Worm (Caenorhabditis elegans): ENCODE measurements around the gene pro-1.

Gene pro-1

DNA sequence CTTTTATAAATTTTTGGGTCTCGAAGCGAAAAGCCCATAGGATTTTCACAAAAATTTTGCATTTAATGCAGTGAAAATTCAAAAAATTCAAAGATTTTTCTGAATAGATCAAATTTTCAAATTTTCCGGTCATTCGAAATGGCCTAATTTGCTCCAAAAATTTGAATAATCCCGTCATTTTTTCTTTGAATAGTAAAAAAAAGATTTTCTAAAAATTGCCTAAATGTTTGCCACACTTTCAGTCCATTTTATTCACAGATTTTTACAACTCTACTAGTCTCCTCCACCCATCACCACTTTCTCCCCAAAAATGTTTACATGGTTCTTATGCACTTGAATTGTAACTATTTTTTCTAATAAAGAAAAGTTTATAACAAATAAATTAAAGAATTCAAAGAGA lies 7.8 kb downstream of the pro-1 start:
- TF ChIP-seq dao-5 (tag; optimal IDR thresholded peaks at IDR 0.05) (no peak), W03F9.2 (tag; optimal IDR thresholded peaks at IDR 0.05) (no peak), him-1 (tag; optimal IDR thresholded peaks at IDR 0.05) (no peak)

DNA sequence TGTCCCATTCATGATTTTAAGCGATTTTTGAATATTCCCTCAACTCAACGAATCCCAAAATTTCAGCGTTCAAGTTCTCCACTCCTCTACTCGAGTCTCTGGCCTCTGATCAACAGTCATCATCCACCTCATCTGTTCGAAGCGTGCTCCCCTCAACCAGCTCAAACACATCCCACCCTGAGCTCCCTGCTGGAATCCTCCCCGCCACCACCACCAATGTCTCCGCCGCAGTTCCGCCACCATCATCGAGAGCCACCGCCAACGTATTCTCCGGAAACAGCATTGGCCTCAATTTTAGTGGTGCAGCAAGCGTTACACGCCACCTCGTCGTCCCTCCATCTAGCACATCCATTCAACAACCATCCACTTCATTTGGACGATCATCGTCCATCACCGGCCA lies 10.2 kb downstream of the pro-1 start:
- TF ChIP-seq him-1 (tag; optimal IDR thresholded peaks at IDR 0.05) (no peak), W03F9.2 (tag; optimal IDR thresholded peaks at IDR 0.05) (no peak), dao-5 (tag; optimal IDR thresholded peaks at IDR 0.05) (no peak)

DNA sequence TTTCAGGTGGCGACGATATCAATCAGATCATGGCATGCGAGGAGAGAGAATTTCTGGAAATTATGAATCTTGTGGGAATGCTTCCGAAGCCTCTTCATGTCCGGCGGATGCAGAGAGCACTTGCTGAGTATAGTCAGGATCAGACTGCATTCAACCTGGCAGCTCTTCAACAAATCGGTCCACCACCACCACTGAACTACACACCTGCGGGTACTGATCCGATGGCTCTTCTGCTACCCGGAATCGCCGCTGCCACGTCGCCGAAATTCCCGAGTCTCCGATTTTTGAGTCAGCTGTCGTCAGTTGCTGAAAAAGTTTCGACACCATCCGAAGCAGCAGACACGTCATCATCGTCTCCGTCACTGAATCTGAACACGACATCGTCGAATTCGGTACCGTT lies 10.9 kb downstream of the pro-1 start:
- TF ChIP-seq W03F9.2 (tag; optimal IDR thresholded peaks at IDR 0.05) (no peak), dao-5 (tag; optimal IDR thresholded peaks at IDR 0.05) (no peak), him-1 (tag; optimal IDR thresholded peaks at IDR 0.05) (no peak)

DNA sequence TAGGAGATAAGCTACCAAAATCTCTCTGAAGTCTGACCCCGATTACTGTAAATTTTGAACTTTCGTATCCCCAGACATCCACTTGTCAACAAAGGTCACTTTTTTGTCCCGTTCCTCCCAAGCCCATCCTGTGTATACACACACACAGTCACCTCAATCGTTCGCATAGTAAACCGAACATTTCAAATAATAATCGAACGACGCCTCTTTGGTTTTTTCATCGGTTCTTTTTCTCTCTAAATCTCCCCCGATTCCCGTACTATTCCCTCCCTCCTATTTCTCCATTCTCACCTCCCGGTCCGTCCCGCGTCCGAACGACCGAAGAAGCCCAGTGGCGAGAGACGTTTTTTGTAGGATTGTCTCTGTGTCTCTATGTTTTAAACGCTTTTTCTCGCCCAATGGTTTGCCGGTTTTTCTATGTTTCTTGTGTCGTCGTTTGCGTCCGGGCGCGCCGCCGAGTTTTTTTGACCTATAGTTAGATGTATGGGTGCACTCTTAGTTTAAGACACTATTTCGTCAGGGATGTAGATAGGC lies 12.5 kb downstream of the pro-1 start:
- TF ChIP-seq W03F9.2 (tag; optimal IDR thresholded peaks at IDR 0.05) (no peak), him-1 (tag; optimal IDR thresholded peaks at IDR 0.05) (no peak), dao-5 (tag; optimal IDR thresholded peaks at IDR 0.05) (no peak)

DNA sequence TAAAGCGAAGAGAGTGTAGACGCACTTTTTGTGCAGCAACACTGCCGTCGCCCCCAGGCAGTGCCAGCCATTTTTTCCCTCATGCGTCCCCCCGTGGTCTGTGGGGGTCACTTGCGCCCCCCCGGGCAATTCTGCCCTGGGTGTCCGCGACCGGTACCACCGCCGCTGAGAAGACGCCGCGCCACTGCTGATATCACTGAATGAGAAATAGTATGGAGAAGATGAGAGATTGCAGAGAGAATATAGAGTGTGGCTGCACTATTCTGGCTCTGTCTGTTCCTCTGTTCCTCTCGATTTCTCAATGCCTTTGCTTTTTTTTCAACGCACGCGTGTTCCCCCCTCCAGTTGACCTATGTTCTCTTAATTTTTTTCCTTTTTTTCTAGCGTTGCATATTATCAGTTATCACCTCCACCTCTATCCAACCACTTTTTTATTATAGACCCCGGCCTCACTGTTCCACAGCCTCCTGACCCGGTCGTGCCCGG lies 14.1 kb downstream of the pro-1 start, which contains the start of gene mab-10:
mab-10 (plus strand) TSS at position 436 of the 486 bp plus-strand sequence.
- no peak for TF ChIP-seq dao-5 (tag; optimal IDR thresholded peaks at IDR 0.05)
- peak; percentile 34 for TF ChIP-seq him-1 (tag; optimal IDR thresholded peaks at IDR 0.05)
- TF ChIP-seq W03F9.2 (tag; optimal IDR thresholded peaks at IDR 0.05) = no peak

DNA sequence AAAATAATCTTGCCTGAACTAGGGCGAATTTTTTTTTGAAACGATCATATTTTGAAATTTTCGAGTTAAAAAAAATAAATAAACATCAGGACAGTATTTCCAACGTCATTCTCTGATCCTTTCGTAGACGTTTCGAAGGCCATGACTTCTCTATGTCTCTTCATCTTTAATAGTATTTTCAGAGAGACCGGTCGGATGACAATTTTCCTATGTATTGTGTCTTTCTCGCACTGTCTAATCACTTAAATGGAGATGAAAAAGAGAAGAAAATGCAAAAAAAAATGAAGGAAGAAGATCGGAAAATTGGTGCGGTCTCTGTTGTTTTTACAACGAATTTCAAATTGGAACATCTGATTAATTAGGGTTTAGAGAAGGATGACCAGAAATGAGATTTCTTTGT lies 16.7 kb downstream of the pro-1 start:
- no peak for TF ChIP-seq him-1 (tag; optimal IDR thresholded peaks at IDR 0.05)
- no peak for TF ChIP-seq W03F9.2 (tag; optimal IDR thresholded peaks at IDR 0.05)
- no peak for TF ChIP-seq dao-5 (tag; optimal IDR thresholded peaks at IDR 0.05)

DNA sequence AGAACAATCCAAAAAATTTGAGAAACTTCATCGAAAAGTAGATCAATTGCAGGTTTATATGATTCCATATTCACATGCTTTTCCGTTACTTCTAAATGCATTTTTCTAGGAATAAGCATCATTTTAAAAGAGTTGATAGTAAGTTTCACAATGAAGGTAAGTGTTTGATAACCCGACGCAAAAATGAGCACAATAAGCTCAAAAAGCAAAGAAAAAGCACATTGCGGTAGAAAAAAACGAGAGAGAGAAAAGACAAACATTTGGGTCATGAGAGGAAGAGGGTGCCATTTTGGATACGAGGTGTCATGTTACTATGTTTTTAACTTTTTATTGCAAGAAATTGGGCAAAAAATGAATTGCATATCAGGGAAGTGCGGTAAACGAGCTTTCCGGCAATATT lies 17.4 kb downstream of the pro-1 start, which contains the start of gene F59B10.6:
F59B10.6 (minus strand) TSS at position 101 of the 400 bp plus-strand sequence.
- TF ChIP-seq him-1 (tag; optimal IDR thresholded peaks at IDR 0.05) (no peak), W03F9.2 (tag; optimal IDR thresholded peaks at IDR 0.05) (no peak), dao-5 (tag; optimal IDR thresholded peaks at IDR 0.05) (no peak)

DNA sequence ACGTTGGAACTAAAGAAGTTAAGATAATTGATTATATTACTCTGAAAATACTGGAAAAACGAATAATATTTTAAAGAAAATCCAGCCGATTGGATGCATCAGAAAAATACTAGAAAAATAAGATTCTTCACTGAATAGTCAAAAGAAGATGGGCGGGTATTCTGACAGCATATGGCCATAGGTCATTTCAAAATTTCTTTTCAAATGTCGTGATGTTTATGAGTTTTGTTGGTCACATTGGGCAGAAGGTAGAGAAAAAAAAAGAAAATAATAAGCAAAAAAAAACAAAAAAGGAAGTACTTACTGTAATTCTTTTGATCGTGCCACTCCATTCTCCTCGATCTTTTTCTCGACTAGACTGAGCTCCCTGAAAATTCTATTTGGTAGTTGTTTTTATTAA lies 18.2 kb downstream of the pro-1 start, which contains the start of gene F59B10.5:
F59B10.5 (minus strand) TSS at position 101 of the 400 bp plus-strand sequence.
- TF ChIP-seq dao-5 (tag; optimal IDR thresholded peaks at IDR 0.05) (no peak), him-1 (tag; optimal IDR thresholded peaks at IDR 0.05) (no peak), W03F9.2 (tag; optimal IDR thresholded peaks at IDR 0.05) (no peak)

DNA sequence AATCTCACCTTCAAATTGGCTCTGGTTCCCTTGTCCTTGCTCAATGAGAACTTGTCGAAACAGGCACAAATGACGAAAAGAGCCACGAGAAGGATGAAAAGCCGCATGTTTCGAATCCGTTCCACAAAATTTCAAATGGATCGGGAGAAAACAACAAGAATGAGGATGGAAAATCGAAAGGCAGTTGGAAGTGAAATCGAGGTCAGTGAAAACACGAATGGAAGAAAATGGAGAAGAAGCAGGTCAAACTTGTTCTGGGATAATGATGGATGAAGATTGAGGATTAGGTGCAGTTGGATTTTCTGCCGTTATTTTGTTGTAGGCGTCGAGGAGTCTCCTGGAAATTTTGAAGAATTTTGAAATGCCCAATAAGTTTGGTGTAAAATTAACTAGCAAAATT lies 18.8 kb downstream of the pro-1 start:
- TF ChIP-seq W03F9.2 (tag; optimal IDR thresholded peaks at IDR 0.05) (no peak), dao-5 (tag; optimal IDR thresholded peaks at IDR 0.05) (no peak), him-1 (tag; optimal IDR thresholded peaks at IDR 0.05) (no peak)

DNA sequence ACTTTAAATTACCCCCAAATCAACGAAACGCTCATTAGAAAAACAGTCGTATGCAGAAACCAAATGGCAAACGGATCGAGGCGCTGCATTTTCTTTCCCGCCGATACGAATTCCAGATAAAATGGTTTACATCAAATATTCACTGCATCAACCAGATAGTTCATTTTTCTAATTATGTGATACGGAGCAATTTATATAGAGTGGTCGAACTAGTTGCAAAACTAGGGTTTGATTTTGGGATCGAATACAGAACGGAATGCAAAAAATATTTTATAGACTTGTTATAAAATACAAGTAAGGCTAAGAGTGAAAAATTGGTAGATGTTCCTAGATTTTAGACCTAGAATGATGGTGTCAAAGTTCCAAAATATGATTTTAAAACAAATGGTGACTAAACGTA lies 21.9 kb downstream of the pro-1 start:
- no peak for TF ChIP-seq him-1 (tag; optimal IDR thresholded peaks at IDR 0.05)

DNA sequence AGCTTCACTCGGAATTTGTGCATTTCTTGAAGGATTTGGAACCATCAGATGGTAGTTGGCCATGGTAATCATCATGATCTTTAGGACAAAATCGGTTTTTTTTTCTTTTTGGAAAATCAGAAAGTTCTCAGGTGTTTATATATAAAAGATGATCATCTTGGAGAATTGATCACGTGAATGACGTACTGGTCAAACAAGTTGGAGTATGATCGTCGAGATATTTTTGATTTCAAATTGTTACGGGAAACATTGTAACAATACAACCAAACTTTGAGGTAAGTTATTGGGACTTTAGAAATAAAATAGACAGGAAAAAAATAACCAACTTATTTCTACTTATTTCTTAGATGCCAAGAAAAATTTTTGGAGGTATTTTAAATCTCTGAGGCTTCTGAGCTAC lies 22.8 kb downstream of the pro-1 start, which contains the start of gene F59B10.4:
F59B10.4 (minus strand) TSS at position 101 of the 400 bp plus-strand sequence.
- TF ChIP-seq him-1 (tag; optimal IDR thresholded peaks at IDR 0.05) (no peak), dao-5 (tag; optimal IDR thresholded peaks at IDR 0.05) (no peak), W03F9.2 (tag; optimal IDR thresholded peaks at IDR 0.05) (no peak)

DNA sequence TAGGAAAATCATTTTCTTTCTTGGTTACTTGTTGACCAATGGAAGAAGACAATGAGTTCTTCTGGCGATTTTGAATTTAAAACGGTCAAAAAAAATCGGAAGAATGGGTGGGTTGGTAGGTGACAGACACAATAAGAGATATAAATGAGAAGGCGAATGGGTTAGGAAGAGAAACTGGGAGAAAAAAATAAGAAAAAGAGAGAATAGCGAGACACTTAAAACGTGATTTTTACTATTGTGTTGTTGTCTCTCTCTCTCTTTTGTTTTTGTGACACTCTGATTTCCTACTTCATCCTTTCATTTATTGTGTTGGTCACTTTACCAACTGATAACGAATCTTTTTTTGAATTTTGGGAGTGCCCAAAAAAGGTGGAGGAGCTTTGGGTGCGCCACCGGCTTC lies 25.4 kb downstream of the pro-1 start:
- TF ChIP-seq him-1 (tag; optimal IDR thresholded peaks at IDR 0.05) (no peak), W03F9.2 (tag; optimal IDR thresholded peaks at IDR 0.05) (no peak), dao-5 (tag; optimal IDR thresholded peaks at IDR 0.05) (no peak)

DNA sequence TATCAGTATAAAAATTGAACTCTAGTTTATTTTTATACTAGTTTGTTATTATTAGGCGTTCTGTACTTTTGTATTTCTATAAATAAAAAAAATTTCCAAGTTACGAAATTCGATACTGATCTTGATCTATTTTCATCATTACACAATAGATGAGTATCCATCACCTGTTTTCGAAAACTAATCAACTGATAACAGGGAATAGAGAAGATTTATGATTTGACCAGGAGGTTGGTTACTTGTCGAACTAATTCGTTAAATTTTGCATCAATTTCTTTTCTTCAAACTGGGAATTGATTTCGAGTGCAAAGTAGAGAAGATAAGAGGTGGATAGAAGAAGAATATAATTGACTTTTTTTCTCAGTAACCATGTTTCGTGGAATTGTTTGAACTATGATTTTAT lies 26.4 kb downstream of the pro-1 start:
- TF ChIP-seq him-1 (tag; optimal IDR thresholded peaks at IDR 0.05) (no peak), W03F9.2 (tag; optimal IDR thresholded peaks at IDR 0.05) (no peak), dao-5 (tag; optimal IDR thresholded peaks at IDR 0.05) (no peak)

DNA sequence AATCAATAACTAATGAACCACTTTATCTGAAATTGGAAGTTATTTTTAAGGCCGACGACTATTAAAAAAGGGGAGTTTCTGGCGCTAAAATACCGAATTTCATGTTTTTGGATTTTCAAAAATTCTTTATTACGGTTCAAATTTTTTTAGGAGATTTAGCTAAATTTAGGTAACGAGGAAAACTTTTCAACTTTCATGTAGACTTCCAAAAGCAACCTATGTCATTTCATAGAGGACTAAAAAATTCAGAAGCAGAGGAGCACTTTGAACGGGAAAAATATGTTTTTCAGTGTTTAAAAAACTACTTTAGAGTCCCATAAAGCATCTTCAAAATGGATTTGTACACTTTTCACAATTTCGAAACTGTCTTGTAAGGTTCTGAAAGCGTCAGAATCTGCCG lies 28.4 kb downstream of the pro-1 start:
- no peak for TF ChIP-seq him-1 (tag; optimal IDR thresholded peaks at IDR 0.05)
- TF ChIP-seq dao-5 (tag; optimal IDR thresholded peaks at IDR 0.05) = no peak
- no peak for TF ChIP-seq W03F9.2 (tag; optimal IDR thresholded peaks at IDR 0.05)

DNA sequence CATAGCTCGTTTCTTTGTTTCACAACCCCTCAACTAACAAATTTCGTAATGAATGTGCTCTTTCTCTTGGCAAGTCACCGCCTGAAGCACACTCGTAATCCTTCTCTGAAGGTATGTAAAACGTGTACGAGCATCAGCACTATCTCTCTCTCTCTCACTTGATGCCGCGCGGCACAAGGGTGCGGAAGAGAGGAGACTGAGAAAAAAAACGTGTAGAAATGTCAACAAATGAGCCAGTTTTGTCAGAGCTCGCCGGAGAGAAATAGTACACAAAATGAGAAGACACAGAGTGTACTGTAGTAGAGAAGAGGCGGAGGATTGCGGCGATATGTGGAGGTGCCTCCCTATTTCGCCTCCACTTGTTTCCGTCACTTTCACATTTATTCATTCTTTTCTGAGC lies 31.6 kb downstream of the pro-1 start, which contains the start of gene F59B10.3:
F59B10.3 (plus strand) TSS at position 301 of the 400 bp plus-strand sequence.
- TF ChIP-seq him-1 (tag; optimal IDR thresholded peaks at IDR 0.05) (no peak), W03F9.2 (tag; optimal IDR thresholded peaks at IDR 0.05) (no peak), dao-5 (tag; optimal IDR thresholded peaks at IDR 0.05) (no peak)
